Worm (Caenorhabditis elegans) whole organism, early embryonic: ENCODE data around the gene F32H5.4.

Experiments
- B0310.2 ChIP-seq: sonication (generic microtip); optimal IDR thresholded peaks from 2 replicates; lab custom pipeline; 2016; ENCODE audit warnings: mild to moderate bottlenecking, missing genetic modification characterization, missing compliant biosample characterization
- F13C5.2 ChIP-seq: sonication (generic microtip); optimal IDR thresholded peaks from 2 replicates; lab custom pipeline; 2017; ENCODE audit warnings: mild to moderate bottlenecking, missing genetic modification characterization, inconsistent platforms, missing compliant biosample characterization
- aly-1 ChIP-seq: sonication (generic microtip); optimal IDR thresholded peaks from 2 replicates; lab custom pipeline; 2016; ENCODE audit warnings: missing genetic modification characterization, missing compliant biosample characterization
- ama-1 ChIP-seq: fragments of 150-350 bp; optimal IDR thresholded peaks from 2 replicates; lab custom pipeline; 2014
- ceh-13 ChIP-seq: fragments of 200-800 bp; sonication (Bioruptor generic); optimal IDR thresholded peaks from 2 replicates; lab custom pipeline; 2018; ENCODE audit warnings: mild to moderate bottlenecking, missing genetic modification characterization, missing compliant biosample characterization
- ceh-36 ChIP-seq: sonication (generic microtip); optimal IDR thresholded peaks from 2 replicates; lab custom pipeline; 2016; ENCODE audit warnings: missing genetic modification characterization, inconsistent platforms, missing compliant biosample characterization
- ets-7 ChIP-seq: sonication (generic microtip); optimal IDR thresholded peaks from 2 replicates; lab custom pipeline; 2016; ENCODE audit warnings: missing genotype, missing genetic modification characterization, missing compliant biosample characterization
- flt-1 ChIP-seq: fragments of 200-800 bp; sonication (Bioruptor generic); IDR thresholded peaks from 2 replicates; pipeline ENCODE4 v1.3.6; 2022; ENCODE audit warnings: missing genetic modification characterization, missing compliant biosample characterization
- hmbx-1 ChIP-seq: sonication (generic microtip); optimal IDR thresholded peaks from 2 replicates; lab custom pipeline; 2016; ENCODE audit warnings: mild to moderate bottlenecking, missing genetic modification characterization, missing compliant biosample characterization
- hmg-4 ChIP-seq: fragments of 200-800 bp; sonication (Bioruptor generic); optimal IDR thresholded peaks from 2 replicates; lab custom pipeline; 2018; ENCODE audit warnings: mild to moderate bottlenecking, missing genetic modification characterization, missing compliant biosample characterization
- hnd-1 ChIP-seq: sonication (generic microtip); optimal IDR thresholded peaks from 2 replicates; lab custom pipeline; 2016; ENCODE audit warnings: missing genetic modification characterization, missing compliant biosample characterization
- pes-1 ChIP-seq: fragments of 200-800 bp; sonication (Bioruptor generic); IDR thresholded peaks from 2 replicates; pipeline ENCODE4 v1.3.6; 2022; ENCODE audit warnings: missing genetic modification reagents, missing genetic modification characterization, missing compliant biosample characterization
- scrt-1 ChIP-seq: fragments of 200-800 bp; sonication (Bioruptor generic); IDR thresholded peaks from 2 replicates; pipeline ENCODE4 v1.3.6; 2022; ENCODE audit warnings: missing genetic modification characterization, missing compliant biosample characterization
- sea-1 ChIP-seq: fragments of 200-800 bp; sonication (Bioruptor generic); conservative IDR thresholded peaks from 2 replicates; pipeline ENCODE4 v1.3.6; 2022; ENCODE audit warnings: missing genetic modification characterization, missing compliant biosample characterization
- tbx-11 ChIP-seq: fragments of 200-800 bp; sonication (Bioruptor generic); IDR thresholded peaks from 2 replicates; pipeline ENCODE4 v1.3.6; 2022; ENCODE audit warnings: missing genetic modification characterization, missing compliant biosample characterization
- tbx-37 ChIP-seq: fragments of 200-800 bp; sonication (Bioruptor generic); conservative IDR thresholded peaks from 2 replicates; pipeline ENCODE4 v1.3.6; 2022; ENCODE audit warnings: missing genetic modification reagents, missing genetic modification characterization, missing compliant biosample characterization
- tra-4 ChIP-seq: sonication (generic microtip); optimal IDR thresholded peaks from 2 replicates; lab custom pipeline; 2017; ENCODE audit warnings: missing genetic modification characterization, missing compliant biosample characterization

The F32H5.4 gene

DNA sequence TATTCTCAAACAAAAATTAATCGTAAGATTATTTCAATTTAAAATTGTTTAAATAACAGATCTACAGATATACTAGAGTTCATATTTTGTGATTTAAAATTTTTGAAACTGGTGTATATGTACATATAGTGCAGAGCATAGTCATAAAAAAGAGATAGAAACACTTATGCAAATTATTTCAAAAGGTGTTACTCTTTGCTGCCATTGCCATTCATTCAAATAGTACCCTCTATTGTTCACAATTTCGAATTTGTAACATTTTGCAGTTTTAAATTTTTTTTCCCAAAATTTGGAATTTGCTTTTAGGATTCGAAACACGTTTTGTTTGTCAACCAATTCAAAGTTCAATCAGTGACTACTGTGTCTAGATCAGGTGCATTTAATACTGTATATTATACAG, at the start of gene F32H5.4:
TSS of gene F32H5.4 (plus strand) at position 301 of the 400 bp plus-strand sequence.
- TF ChIP-seq F13C5.2 (tag; lab: Kevin White, UChicago) (no peak), tra-4 (tag; lab: Kevin White, UChicago) (no peak), ets-7 (tag; lab: Kevin White, UChicago) (no peak)

DNA sequence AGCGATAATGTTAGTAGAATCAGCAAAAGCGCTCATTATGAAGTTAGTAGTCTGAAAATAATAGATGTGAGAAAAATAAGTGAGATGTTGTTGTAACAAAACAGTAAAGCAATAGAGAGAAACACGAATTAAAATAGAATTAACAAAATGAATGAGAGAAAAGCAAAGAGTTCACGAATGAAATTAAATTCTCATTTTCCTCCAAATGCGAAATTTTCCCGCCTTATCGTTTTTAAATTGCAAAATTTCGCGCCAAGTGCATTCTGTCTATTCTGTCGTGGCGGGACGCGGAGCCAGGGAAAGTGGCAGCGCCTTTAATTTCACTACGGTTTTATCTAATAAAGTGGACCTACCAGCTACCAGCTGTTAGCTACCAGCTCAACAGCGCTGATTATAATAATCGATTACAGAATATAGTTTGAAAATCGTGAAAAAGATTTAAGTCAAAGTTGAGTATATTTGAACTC, 48.1 kb upstream of the F32H5.4 start, which contains the start of gene nasp-2:
TSS of gene nasp-2 (minus strand) at position 51 of the 467 bp plus-strand sequence.
- TF ChIP-seq scrt-1 (GFP tag; lab: Robert Waterston, UW) (no peak), pes-1 (GFP tag; lab: Robert Waterston, UW) (no peak), flt-1 (GFP tag; lab: Robert Waterston, UW) (no peak), ceh-36 (no peak), aly-1 (tag; lab: Kevin White, UChicago) (no peak), B0310.2 (no peak), ets-7 (tag; lab: Kevin White, UChicago) (no peak), sea-1 (GFP tag; lab: Robert Waterston, UW) (no peak), hmbx-1 (tag; lab: Kevin White, UChicago) (no peak), tbx-11 (GFP tag; lab: Robert Waterston, UW) (no peak), F13C5.2 (tag; lab: Kevin White, UChicago) (no peak), hnd-1 (tag; lab: Kevin White, UChicago) (no peak), tra-4 (tag; lab: Kevin White, UChicago) (no peak), tbx-37 (GFP tag; lab: Robert Waterston, UW) (no peak), ama-1 (lab: Kevin White, UChicago) (no peak), hmg-4 (no peak), ceh-13 (no peak)

DNA sequence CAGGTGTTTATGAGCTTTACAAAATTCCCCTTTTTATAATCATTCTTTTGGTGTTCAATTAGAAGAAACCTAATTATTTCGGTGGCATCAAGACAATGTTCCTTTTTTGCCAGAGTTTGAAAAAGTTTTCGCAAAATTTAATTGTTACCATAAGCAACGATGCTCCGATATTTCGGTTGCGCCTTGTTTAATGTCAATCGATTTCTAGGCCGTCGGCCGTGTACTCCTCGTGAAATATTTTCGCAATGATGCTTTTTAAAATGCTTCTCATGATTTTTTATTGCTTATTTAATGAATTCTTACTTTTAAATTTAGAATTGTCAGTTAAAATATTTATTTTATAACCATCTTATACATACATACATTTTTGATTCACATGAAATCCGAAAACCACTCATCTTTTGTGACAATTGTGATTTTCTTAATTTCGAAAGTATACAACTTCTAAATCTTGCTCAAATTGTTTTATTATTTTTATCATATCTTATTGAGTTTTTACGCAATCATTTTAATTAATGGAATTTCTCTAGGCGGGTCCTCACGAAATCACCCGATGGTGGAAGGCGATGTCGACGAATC, 47.2 kb upstream of the F32H5.4 start, which contains the start of gene C50B6.3:
TSS of gene C50B6.3 (plus strand) at position 529 of the 579 bp plus-strand sequence.
- no peak for TF ChIP-seq tbx-11 (GFP tag; lab: Robert Waterston, UW)
- TF ChIP-seq ceh-36: no peak
- no peak for TF ChIP-seq B0310.2
- TF ChIP-seq tbx-37 (GFP tag; lab: Robert Waterston, UW): peak; percentile 71
- no peak for TF ChIP-seq F13C5.2 (tag; lab: Kevin White, UChicago)
- TF ChIP-seq ets-7 (tag; lab: Kevin White, UChicago): no peak

DNA sequence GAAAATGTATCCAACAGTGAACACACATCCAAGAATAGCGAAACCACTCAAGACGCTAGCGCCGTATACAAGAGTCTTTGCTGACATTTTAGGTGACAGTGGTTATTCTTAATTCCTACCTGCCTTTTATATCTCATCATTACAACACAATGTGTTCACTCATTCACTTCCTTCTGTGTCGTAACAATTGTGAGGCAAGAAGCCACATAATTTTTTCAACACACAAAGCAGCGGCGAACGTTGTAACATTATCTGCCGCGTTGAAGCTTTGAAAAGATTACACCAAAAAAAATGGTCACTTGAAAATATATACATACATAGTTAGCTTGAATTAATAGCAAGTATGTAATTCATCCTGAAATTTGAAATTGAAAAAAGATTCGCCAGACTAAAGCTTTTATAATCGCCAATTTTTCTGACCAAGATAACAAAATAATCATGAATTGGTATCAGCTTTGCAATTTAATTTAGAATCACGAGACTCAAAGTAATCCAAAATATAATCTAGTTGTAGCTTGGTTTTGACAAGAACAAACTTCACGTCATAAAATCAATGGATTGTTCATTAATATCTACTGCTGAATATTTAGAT, 42.3 kb upstream of the F32H5.4 start, which contains the start of the genes col-161 and srh-18:
TSS of gene col-161 (minus strand) at position 101 of the 592 bp plus-strand sequence.
TSS of gene srh-18 (plus strand) at position 542 of the 592 bp plus-strand sequence.
- TF ChIP-seq ama-1 (lab: Kevin White, UChicago) (no peak), flt-1 (GFP tag; lab: Robert Waterston, UW) (no peak), F13C5.2 (tag; lab: Kevin White, UChicago) (no peak), hmg-4 (no peak), tbx-37 (GFP tag; lab: Robert Waterston, UW) (no peak), hnd-1 (tag; lab: Kevin White, UChicago) (no peak), ceh-36 (no peak), aly-1 (tag; lab: Kevin White, UChicago) (no peak), ets-7 (tag; lab: Kevin White, UChicago) (no peak)

DNA sequence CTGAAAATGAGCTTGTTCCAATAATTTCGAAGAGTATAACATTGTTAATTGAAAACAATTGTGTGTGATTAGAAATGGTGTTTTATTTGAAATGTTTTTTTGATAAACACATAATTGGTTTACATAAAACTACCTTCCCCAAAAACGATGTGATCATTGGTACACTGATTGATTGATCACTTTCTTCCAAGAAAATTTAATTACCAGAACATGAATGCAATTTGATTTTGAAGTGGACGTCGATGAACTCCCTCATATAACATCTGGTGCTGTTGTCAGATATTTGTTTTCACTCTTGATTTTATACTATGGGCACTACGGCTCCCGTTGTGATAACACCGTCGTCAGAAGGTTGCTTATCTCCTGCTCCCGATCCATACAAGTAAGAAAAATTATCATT, 39.7 kb upstream of the F32H5.4 start, which contains the start of gene srh-15:
TSS of gene srh-15 (plus strand) at position 301 of the 400 bp plus-strand sequence.
- no peak for TF ChIP-seq ceh-36
- TF ChIP-seq tbx-11 (GFP tag; lab: Robert Waterston, UW): no peak
- TF ChIP-seq tbx-37 (GFP tag; lab: Robert Waterston, UW): no peak

DNA sequence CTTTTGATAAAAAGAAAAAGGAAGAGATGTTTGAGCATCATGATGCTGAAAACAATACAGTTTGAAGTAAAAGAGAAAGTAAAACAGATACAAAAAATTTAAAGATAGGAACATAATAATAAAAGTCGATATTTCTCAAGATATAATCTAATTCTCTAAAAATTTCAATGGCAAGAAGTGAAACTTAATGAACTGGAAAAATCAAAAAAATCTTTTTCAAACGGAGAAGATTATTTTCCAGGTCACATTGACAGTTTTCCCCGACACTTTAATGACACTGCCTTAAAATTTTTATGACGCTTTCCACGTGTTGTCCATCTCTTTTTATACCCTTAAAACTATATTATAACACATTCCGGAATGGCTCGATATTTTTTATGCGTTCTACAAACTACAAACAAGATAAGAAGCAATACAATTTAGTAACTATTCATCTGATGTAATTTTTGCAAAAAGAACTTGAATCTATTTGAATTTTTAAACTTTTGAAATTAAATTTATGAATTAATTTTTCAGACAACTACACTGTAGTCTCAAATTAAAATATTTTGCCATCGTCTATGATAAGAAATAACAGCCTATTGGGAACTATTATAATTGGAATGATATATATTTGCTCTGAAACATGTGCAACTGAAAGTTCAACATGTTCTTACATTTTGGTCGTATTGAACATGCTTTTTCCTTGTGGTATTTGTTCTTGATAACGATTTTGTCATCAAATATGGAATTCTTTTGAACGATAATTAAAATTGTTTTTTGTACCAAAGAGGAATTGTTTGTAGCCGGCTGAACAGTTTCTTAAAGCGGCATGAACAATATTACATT, 35.2 kb upstream of the F32H5.4 start, which contains the start of gene C50B6.7:
TSS of gene C50B6.7 (minus strand) at position 51 of the 828 bp plus-strand sequence.
- TF ChIP-seq pes-1 (GFP tag; lab: Robert Waterston, UW) (no peak), hnd-1 (tag; lab: Kevin White, UChicago) (no peak), hmg-4 (no peak), B0310.2 (no peak)

DNA sequence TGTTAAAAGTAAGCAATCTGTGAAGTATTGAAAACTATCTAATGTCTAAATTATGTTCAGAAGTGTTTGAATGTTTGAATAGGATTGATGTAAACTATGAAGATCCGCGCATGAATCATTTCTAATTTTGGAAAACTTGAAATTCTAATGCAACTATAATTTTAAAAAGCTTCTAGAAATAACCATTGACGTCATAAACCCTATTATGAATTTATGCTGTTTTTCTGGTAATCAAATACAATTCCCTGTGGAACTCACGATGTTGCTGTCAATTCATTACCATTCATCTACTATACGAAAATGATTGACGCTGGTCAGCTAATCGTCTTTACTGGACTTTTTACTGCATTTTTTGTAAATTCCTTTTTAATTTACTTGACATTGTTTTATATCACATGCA, 32.9 kb upstream of the F32H5.4 start, which contains the start of gene str-37:
TSS of gene str-37 (plus strand) at position 301 of the 400 bp plus-strand sequence.
- no peak for TF ChIP-seq F13C5.2 (tag; lab: Kevin White, UChicago)

DNA sequence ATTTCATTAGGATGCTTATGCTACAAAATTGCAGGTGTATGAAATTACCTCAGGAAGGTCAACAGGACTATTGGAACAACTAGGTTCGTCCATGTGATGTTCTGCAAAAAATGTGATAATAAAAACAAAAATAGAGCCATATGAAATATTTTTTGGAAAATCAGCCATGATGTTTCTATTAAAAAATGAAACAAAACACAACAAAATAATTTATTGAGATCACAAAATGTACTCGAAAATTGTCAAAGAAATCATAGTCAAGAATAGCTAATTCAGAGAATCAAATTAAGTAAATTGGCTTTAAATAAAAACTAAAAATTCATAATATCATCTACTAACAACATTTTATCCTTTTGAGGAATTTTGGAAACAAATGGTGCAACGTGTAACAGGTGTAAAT, 29.4 kb upstream of the F32H5.4 start, which contains the start of gene nhr-129:
TSS of gene nhr-129 (minus strand) at position 101 of the 400 bp plus-strand sequence.
- TF ChIP-seq hmbx-1 (tag; lab: Kevin White, UChicago) (no peak), hnd-1 (tag; lab: Kevin White, UChicago) (no peak), tbx-37 (GFP tag; lab: Robert Waterston, UW) (no peak), ceh-13 (no peak), sea-1 (GFP tag; lab: Robert Waterston, UW) (no peak), tra-4 (tag; lab: Kevin White, UChicago) (no peak), F13C5.2 (tag; lab: Kevin White, UChicago) (no peak), hmg-4 (no peak), scrt-1 (GFP tag; lab: Robert Waterston, UW) (no peak), ets-7 (tag; lab: Kevin White, UChicago) (no peak), ceh-36 (no peak), tbx-11 (GFP tag; lab: Robert Waterston, UW) (no peak), pes-1 (GFP tag; lab: Robert Waterston, UW) (no peak)
